Fruit fly (Drosophila melanogaster): ENCODE measurements around the gene Dhc36C.

DNA sequence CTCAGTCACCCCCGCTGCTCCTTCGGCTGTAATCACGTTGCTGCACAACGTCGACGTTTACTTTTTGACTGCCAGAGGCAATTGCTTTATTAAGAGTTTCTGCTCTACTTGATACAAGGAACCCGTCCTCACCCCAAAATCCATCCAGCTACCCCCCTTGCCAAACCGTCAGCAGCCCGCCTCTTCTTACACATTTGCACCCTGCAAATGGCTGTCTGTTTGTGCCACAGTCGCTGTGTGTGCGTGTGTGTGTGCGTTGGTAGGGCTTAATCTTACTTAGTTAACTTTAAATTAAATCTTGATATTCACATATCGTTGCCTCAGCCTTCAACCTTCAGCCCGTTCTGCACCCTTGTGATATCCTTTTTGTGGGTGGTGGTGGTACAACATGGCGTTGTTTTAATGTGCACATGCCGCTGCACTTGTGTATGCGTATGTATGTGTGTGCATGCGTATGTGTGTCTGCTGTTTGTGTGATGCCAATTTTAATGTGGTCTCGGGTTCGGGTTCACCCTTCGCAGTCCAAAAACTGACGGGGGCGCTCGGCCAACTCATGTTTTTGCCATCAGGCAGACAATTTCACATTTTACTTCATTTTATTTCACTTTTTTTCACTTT, 41.6 kb downstream of the Dhc36C start:
- TF ChIP-seq CG5204 (GFP tag; optimal IDR thresholded peaks at IDR 0.05) (no peak), kay (GFP tag; ENCODE audit: borderline replicate concordance) (no peak), cnc (optimal IDR thresholded peaks at IDR 0.05) (no peak), CG7045 (GFP tag; optimal IDR thresholded peaks at IDR 0.05) (no peak), Crg-1 (GFP tag; optimal IDR thresholded peaks at IDR 0.05) (no peak), CG7101 (tag; optimal IDR thresholded peaks at IDR 0.05) (no peak), CG1620 (GFP tag; optimal IDR thresholded peaks at IDR 0.05) (no peak), Mnt (GFP tag; optimal IDR thresholded peaks at IDR 0.05) (no peak), CG33017 (tag; optimal IDR thresholded peaks at IDR 0.05) (no peak)

All from whole organism, adult.